Fruit fly (Drosophila melanogaster): ENCODE results near the gene Prp16.

DNA sequence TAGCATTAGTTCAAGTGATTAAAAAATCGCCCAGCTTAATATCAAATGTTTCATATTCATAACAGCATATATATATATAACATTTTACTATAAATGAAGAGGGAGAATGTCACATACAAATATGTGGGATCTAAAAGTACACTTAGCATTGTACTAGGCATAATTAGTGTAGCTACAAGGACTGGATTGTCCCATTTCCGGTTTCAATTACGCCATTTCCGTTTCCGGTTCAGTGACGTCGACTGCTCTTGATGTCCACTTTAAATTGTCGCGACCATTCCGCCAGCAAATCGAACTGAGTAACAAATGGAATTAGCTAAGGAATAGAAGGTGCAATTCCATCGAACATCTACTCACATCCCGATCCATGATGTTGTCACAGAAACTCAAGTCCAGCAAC, 33.3 kb downstream of the Prp16 start:
- TF ChIP-seq CG5204 (GFP tag; optimal IDR thresholded peaks at IDR 0.05) (no peak), CG12768 (GFP tag; optimal IDR thresholded peaks at IDR 0.05) (no peak), Mnt (GFP tag; optimal IDR thresholded peaks at IDR 0.05) (no peak), cnc (optimal IDR thresholded peaks at IDR 0.05) (no peak), kay (GFP tag; ENCODE audit: borderline replicate concordance) (no peak)

Data from whole organism, adult.